Fruit fly (Drosophila melanogaster): ENCODE data around the gene CG32444.

The CG32444 gene

dm6 chr3L:21667530-21667929 lies 30.8 kb downstream of the CG32444 start:
- TF ChIP-seq CG1024 (GFP tag; IDR thresholded peaks at IDR 0.05) (0 out of 2 replicates have a peak, but pooled peaks have one; percentile 6), ara (GFP tag; IDR thresholded peaks at IDR 0.05) (0 out of 2 replicates have a peak, but pooled peaks have one; percentile 9), klu (GFP tag; IDR thresholded peaks at IDR 0.05) (no peak), CG12769 (tag; optimal IDR thresholded peaks at IDR 0.05) (peak; percentile 95), Hsf (GFP tag; optimal IDR thresholded peaks at IDR 0.05) (no peak), CG6813 (GFP tag; optimal IDR thresholded peaks at IDR 0.05) (no peak), MTF-1 (GFP tag; optimal IDR thresholded peaks at IDR 0.05; ENCODE audit: borderline replicate concordance) (no peak), peb (GFP tag; IDR thresholded peaks at IDR 0.05) (0 out of 2 replicates have a peak, but pooled peaks have one; percentile 11), pzg (GFP tag; optimal IDR thresholded peaks at IDR 0.05) (no peak), crol (GFP tag; IDR thresholded peaks at IDR 0.05) (peak; percentile 13; the same call in 1 of the 2 replicates), jing (GFP tag; optimal IDR thresholded peaks at IDR 0.05) (no peak)

- no peak for TF ChIP-seq CG33213 (GFP tag; optimal IDR thresholded peaks at IDR 0.05)
- no peak for TF ChIP-seq fd64A (GFP tag; optimal IDR thresholded peaks at IDR 0.05)
- TF ChIP-seq Ravus (GFP tag; IDR thresholded peaks at IDR 0.05), result no peak
- no peak for TF ChIP-seq CG12769 (tag; optimal IDR thresholded peaks at IDR 0.05)
- no peak for TF ChIP-seq emc (GFP tag; optimal IDR thresholded peaks at IDR 0.05)
- no peak for TF ChIP-seq her (GFP tag; optimal IDR thresholded peaks at IDR 0.05)
- TF ChIP-seq tna (GFP tag; IDR thresholded peaks at IDR 0.05; ENCODE audit: partially characterized antibody), result no peak
- no peak for TF ChIP-seq CG11723 (GFP tag; optimal IDR thresholded peaks at IDR 0.05)
- TF ChIP-seq CG13624 (GFP tag; optimal IDR thresholded peaks at IDR 0.05), result no peak
- TF ChIP-seq CG13123 (GFP tag; optimal IDR thresholded peaks at IDR 0.05), result no peak
- no peak for TF ChIP-seq CG17359 (tag; optimal IDR thresholded peaks at IDR 0.05)
- TF ChIP-seq Atf3 (GFP tag; optimal IDR thresholded peaks at IDR 0.05), result no peak
- TF ChIP-seq lov (optimal IDR thresholded peaks at IDR 0.05), result no peak
- no peak for TF ChIP-seq lov (GFP tag; IDR thresholded peaks at IDR 0.05)
- TF ChIP-seq CG9797 (GFP tag; optimal IDR thresholded peaks at IDR 0.05), result no peak
- no peak for TF ChIP-seq Hr78 (GFP tag; optimal IDR thresholded peaks at IDR 0.05)
- no peak for TF ChIP-seq fru (optimal IDR thresholded peaks at IDR 0.05)
- no peak for TF ChIP-seq bab2 (GFP tag; optimal IDR thresholded peaks at IDR 0.05)
- TF ChIP-seq CG30431 (GFP tag; optimal IDR thresholded peaks at IDR 0.05), result no peak
These were observed 35.1 kb downstream of the CG32444 start, which contains the start of gene CG11249 for dm6 chr3L:21671839-21672238. CG11249 (plus strand) TSS chr3L:21672139.

- no peak for TF ChIP-seq Sox100B (GFP tag; optimal IDR thresholded peaks at IDR 0.05)
- peak; percentile 41 for TF ChIP-seq CG3407 (GFP tag; optimal IDR thresholded peaks at IDR 0.05)
- no peak for TF ChIP-seq sna (GFP tag; IDR thresholded peaks at IDR 0.05; ENCODE audit: partially characterized antibody)
- TF ChIP-seq chinmo (GFP tag; IDR thresholded peaks at IDR 0.05; ENCODE audit: partially characterized antibody), result no peak
- no peak for TF ChIP-seq Stat92E (GFP tag; optimal IDR thresholded peaks at IDR 0.05)
- no peak for TF ChIP-seq CG17568 (GFP tag; optimal IDR thresholded peaks at IDR 0.05)
- TF ChIP-seq bsh (GFP tag; optimal IDR thresholded peaks at IDR 0.05), result peak in 1 of 2 experiments; percentile 74
- TF ChIP-seq CG13424 (tag; optimal IDR thresholded peaks at IDR 0.05), result peak; percentile 84
- peak; percentile 21 for TF ChIP-seq CG12236 (GFP tag; optimal IDR thresholded peaks at IDR 0.05)
- no peak for TF ChIP-seq ATbp (GFP tag; optimal IDR thresholded peaks at IDR 0.05)
- no peak for TF ChIP-seq Nf-YA (GFP tag; IDR thresholded peaks at IDR 0.05)
- peak; percentile 81 to 96 for TF ChIP-seq insv (GFP tag; optimal IDR thresholded peaks at IDR 0.05)
- peak; percentile 66 for TF ChIP-seq CG7786 (GFP tag; optimal IDR thresholded peaks at IDR 0.05)
- TF ChIP-seq cato (GFP tag; optimal IDR thresholded peaks at IDR 0.05; ENCODE audit: borderline replicate concordance), result peak; percentile 37
- TF ChIP-seq Myb (GFP tag; optimal IDR thresholded peaks at IDR 0.05), result peak; percentile 4
- TF ChIP-seq Atf3 (GFP tag; optimal IDR thresholded peaks at IDR 0.05), result peak; percentile 57
- TF ChIP-seq corto (GFP tag; optimal IDR thresholded peaks at IDR 0.05), result no peak
- TF ChIP-seq CG10274 (GFP tag; optimal IDR thresholded peaks at IDR 0.05), result no peak
- peak; percentile 69 to 77 for TF ChIP-seq dpn (GFP tag; optimal IDR thresholded peaks at IDR 0.05)
- no peak for TF ChIP-seq tio (GFP tag; optimal IDR thresholded peaks at IDR 0.05)
- TF ChIP-seq pros (GFP tag; optimal IDR thresholded peaks at IDR 0.05), result no peak
These were observed 42.9 kb downstream of the CG32444 start, which contains the start of the genes Als2 and CG11248 for dm6 chr3L:21679687-21680086. Als2 (minus strand) TSS chr3L:21679755. CG11248 (plus strand) TSS chr3L:21680050.
